Worm (Caenorhabditis elegans) whole organism, L1 larva: ENCODE results near the gene C01C4.2.

Experiments used
- C16A3.4 ChIP-seq: fragments of 150-350 bp; optimal IDR thresholded peaks from 2 replicates; lab custom pipeline; 2014; ENCODE audit warnings: missing biosample characterization, missing genetic modification characterization
- Y116A8C.19 ChIP-seq: sonication (generic microtip); optimal IDR thresholded peaks from 2 replicates; lab custom pipeline; 2016; ENCODE audit warnings: missing compliant biosample characterization, missing genetic modification characterization, borderline replicate concordance
- ama-1 ChIP-seq: fragments of 150-350 bp; optimal IDR thresholded peaks from 2 replicates; lab custom pipeline; 2014
- blmp-1 ChIP-seq: fragments of 150-350 bp; optimal IDR thresholded peaks from 2 replicates; lab custom pipeline; 2014; ENCODE audit warnings: missing biosample characterization, missing genetic modification characterization
- ceh-8 ChIP-seq: fragments of 200-800 bp; sonication (Bioruptor generic); optimal IDR thresholded peaks from 2 replicates; lab custom pipeline; 2018; ENCODE audit warnings: mild to moderate bottlenecking, missing genetic modification characterization, moderate library complexity, missing compliant biosample characterization
- ceh-82 ChIP-seq, 3 experiments: fragments of 150-350 bp in 1 of 3; sonication (generic microtip) in 2 of 3; optimal IDR thresholded peaks; 2 replicates each; lab custom pipeline; 2014 to 2017; ENCODE audit warnings: missing biosample characterization in 3 of 3, missing genetic modification characterization in 3 of 3
- efl-1 ChIP-seq, 4 experiments: fragments of 150-350 bp; optimal IDR thresholded peaks in 3 of 4; peaks in 1 of 4; 1 replicate in 1 of 4; 2 replicates in 3 of 4; lab custom pipeline; 2014; ENCODE audit warnings: missing biosample characterization in 2 of 4, missing genetic modification characterization in 2 of 4, missing genetic modification reagents in 2 of 4
- egl-27 ChIP-seq, 2 experiments: fragments of 150-350 bp in 1 of 2; sonication (generic microtip); optimal IDR thresholded peaks; 3 replicates each; lab custom pipeline; 2017 to 2018; ENCODE audit warnings: missing biosample characterization in 2 of 2, missing genetic modification characterization in 2 of 2, missing genetic modification reagents in 2 of 2
- elt-2 ChIP-seq: sonication (generic microtip); optimal IDR thresholded peaks from 2 replicates; lab custom pipeline; 2016; ENCODE audit warnings: missing genetic modification characterization, mild to moderate bottlenecking, inconsistent platforms, missing compliant biosample characterization, missing genetic modification reagents
- ets-5 ChIP-seq: fragments of 200-800 bp; sonication (Bioruptor generic); IDR thresholded peaks from 2 replicates; pipeline ENCODE4 v1.3.6; 2022; ENCODE audit warnings: missing genetic modification characterization, missing compliant biosample characterization
- fkh-10 ChIP-seq: sonication (generic microtip); optimal IDR thresholded peaks from 2 replicates; lab custom pipeline; 2017; ENCODE audit warnings: missing biosample characterization, missing genetic modification reagents, missing genetic modification characterization
- fkh-4 ChIP-seq: sonication (generic microtip); optimal IDR thresholded peaks from 2 replicates; lab custom pipeline; 2016; ENCODE audit warnings: missing compliant biosample characterization, missing genetic modification characterization, borderline replicate concordance
- fos-1 ChIP-seq: fragments of 150-350 bp; optimal IDR thresholded peaks from 2 replicates; lab custom pipeline; 2014; ENCODE audit warnings: missing biosample characterization, missing genetic modification characterization
- hlh-17 ChIP-seq: fragments of 200-800 bp; sonication (Bioruptor generic); optimal IDR thresholded peaks from 2 replicates; lab custom pipeline; 2018; ENCODE audit warnings: missing genetic modification characterization, mild to moderate bottlenecking, missing compliant biosample characterization, moderate library complexity, borderline replicate concordance
- hpl-2 ChIP-seq: fragments of 150-350 bp; optimal IDR thresholded peaks from 2 replicates; lab custom pipeline; 2014; ENCODE audit warnings: missing biosample characterization, missing genetic modification reagents, missing genetic modification characterization
- jun-1 ChIP-seq: fragments of 150-350 bp; optimal IDR thresholded peaks from 2 replicates; lab custom pipeline; 2014; ENCODE audit warnings: missing biosample characterization, missing genetic modification reagents, missing genetic modification characterization
- lin-15B ChIP-seq: fragments of 150-350 bp; sonication (generic microtip); optimal IDR thresholded peaks from 3 replicates; lab custom pipeline; 2014; ENCODE audit warnings: missing biosample characterization, missing genetic modification characterization
- lin-39 ChIP-seq: fragments of 150-350 bp; optimal IDR thresholded peaks from 2 replicates; lab custom pipeline; 2014; ENCODE audit warnings: missing biosample characterization, missing genetic modification reagents, missing genetic modification characterization
- mef-2 ChIP-seq: fragments of 150-350 bp; optimal IDR thresholded peaks from 2 replicates; lab custom pipeline; 2014; ENCODE audit warnings: missing biosample characterization, missing genetic modification characterization
- nhr-11 ChIP-seq: fragments of 150-350 bp; optimal IDR thresholded peaks from 2 replicates; lab custom pipeline; 2014; ENCODE audit warnings: missing biosample characterization, missing genetic modification characterization
- nhr-12 ChIP-seq: sonication (generic microtip); optimal IDR thresholded peaks from 2 replicates; lab custom pipeline; 2017; ENCODE audit warnings: missing biosample characterization, missing genetic modification characterization
- nhr-19 ChIP-seq: fragments of 200-800 bp; sonication (Bioruptor generic); conservative IDR thresholded peaks from 2 replicates; pipeline ENCODE4 v1.3.6; 2022; ENCODE audit warnings: missing genetic modification characterization, missing compliant biosample characterization
- nhr-20 ChIP-seq: sonication (generic microtip); optimal IDR thresholded peaks from 2 replicates; lab custom pipeline; 2016; ENCODE audit warnings: mild to moderate bottlenecking, missing genetic modification characterization, missing compliant biosample characterization
- nhr-237 ChIP-seq: fragments of 150-350 bp; optimal IDR thresholded peaks from 2 replicates; lab custom pipeline; 2014; ENCODE audit warnings: missing biosample characterization, missing genetic modification characterization
- nhr-28 ChIP-seq: fragments of 150-350 bp; optimal IDR thresholded peaks from 2 replicates; lab custom pipeline; 2014; ENCODE audit warnings: missing biosample characterization, missing genetic modification characterization
- nhr-76 ChIP-seq: sonication (generic microtip); optimal IDR thresholded peaks from 2 replicates; lab custom pipeline; 2017; ENCODE audit warnings: missing biosample characterization, missing genetic modification characterization
- nhr-77 ChIP-seq: fragments of 150-350 bp; optimal IDR thresholded peaks from 2 replicates; lab custom pipeline; 2014; ENCODE audit warnings: missing biosample characterization, missing genetic modification characterization
- pag-3 ChIP-seq: sonication (generic microtip); optimal IDR thresholded peaks from 2 replicates; lab custom pipeline; 2017; ENCODE audit warnings: missing genetic modification characterization, mild to moderate bottlenecking, missing compliant biosample characterization, antibody characterized with exemption, borderline replicate concordance; ENCODE audit not compliant: insufficient read depth
- skn-1 ChIP-seq: fragments of 150-350 bp; optimal IDR thresholded peaks from 2 replicates; lab custom pipeline; 2014; ENCODE audit warnings: missing biosample characterization, missing genetic modification characterization
- sox-4 ChIP-seq: sonication (generic microtip); optimal IDR thresholded peaks from 2 replicates; lab custom pipeline; 2016; ENCODE audit warnings: missing genetic modification characterization, missing compliant biosample characterization
- sup-37 ChIP-seq: fragments of 200-800 bp; sonication (Bioruptor generic); optimal IDR thresholded peaks from 2 replicates; lab custom pipeline; 2018; ENCODE audit warnings: mild to moderate bottlenecking, missing genetic modification characterization, missing compliant biosample characterization
- tbx-2 ChIP-seq: sonication (generic microtip); optimal IDR thresholded peaks from 2 replicates; lab custom pipeline; 2016; ENCODE audit warnings: missing genetic modification characterization, missing compliant biosample characterization
- unc-62 ChIP-seq: fragments of 150-350 bp; optimal IDR thresholded peaks from 2 replicates; lab custom pipeline; 2014; ENCODE audit warnings: missing biosample characterization, missing genetic modification reagents, missing genetic modification characterization
- unc-98 ChIP-seq: fragments of 200-800 bp; sonication (Bioruptor generic); IDR thresholded peaks from 2 replicates; pipeline ENCODE4 v1.3.6; 2022; ENCODE audit warnings: missing genetic modification characterization, missing compliant biosample characterization
- vab-15 ChIP-seq: sonication (generic microtip); optimal IDR thresholded peaks from 2 replicates; lab custom pipeline; 2017; ENCODE audit warnings: missing genotype, mild to moderate bottlenecking, missing genetic modification characterization, missing compliant biosample characterization
- zag-1 ChIP-seq: fragments of 150-350 bp; optimal IDR thresholded peaks from 2 replicates; lab custom pipeline; 2014; ENCODE audit warnings: missing biosample characterization, missing genetic modification characterization
- ztf-11 ChIP-seq, 2 experiments: sonication (generic microtip); optimal IDR thresholded peaks; 2 replicates each; lab custom pipeline; 2016 to 2017; ENCODE audit warnings: missing genetic modification characterization in 2 of 2, missing biosample characterization in 1 of 2, missing compliant biosample characterization in 1 of 2

C01C4.2 gene

DNA sequence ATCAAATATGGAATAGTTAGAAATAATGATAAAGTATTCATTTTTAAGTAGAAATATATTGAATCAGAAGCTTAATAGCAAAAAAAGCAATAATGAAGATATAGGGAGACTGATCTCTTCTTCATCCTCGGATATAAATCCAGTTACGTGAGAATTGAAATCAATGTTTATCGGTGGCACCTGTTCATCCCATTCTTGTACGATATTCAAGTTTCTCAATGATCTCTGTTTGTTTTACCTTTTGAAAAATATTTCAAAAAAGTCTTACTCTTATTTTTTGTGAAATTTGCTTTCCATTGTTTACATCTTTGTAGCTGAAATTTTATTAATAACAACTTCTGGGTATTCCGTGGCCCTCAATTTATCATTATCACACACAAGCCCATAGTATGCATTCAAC lies 43.5 kb downstream of the C01C4.2 start, which contains the start of gene T14G12.12:
T14G12.12 (minus strand) TSS at position 101 of the 400 bp plus-strand sequence.
- TF ChIP-seq sup-37 (GFP tag; lab: Kevin White, UChicago) (no peak), fkh-10 (no peak), nhr-77 (no peak)

DNA sequence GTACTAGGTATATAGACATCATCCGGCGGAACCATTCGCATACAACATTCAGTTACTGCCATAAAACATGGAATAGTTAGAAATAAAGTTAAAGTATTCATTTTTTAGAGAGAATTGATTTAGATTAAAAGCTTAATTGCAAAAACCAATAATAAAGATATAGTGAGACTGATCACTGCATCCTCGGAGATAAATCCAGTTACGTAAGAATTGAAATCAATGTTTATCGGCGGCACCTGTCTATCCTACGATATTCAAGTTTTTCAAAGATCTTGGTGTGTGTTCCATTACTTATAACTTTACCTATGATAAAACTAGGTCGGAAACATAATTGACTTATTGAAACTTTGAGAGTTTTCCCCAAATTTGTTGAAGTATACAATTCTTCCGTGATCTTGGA lies 44.4 kb downstream of the C01C4.2 start, which contains the start of gene T14G12.6:
T14G12.6 (minus strand) TSS at position 101 of the 400 bp plus-strand sequence.
- TF ChIP-seq jun-1 (tag; lab: Kevin White, UChicago) (no peak), sox-4 (no peak), nhr-20 (no peak), skn-1 (no peak), elt-2 (no peak), unc-62 (no peak), ceh-82 (tag; optimal IDR thresholded peaks at IDR 0.05; lab: Kevin White, UChicago) (no peak), nhr-11 (tag; lab: Kevin White, UChicago) (no peak), nhr-12 (tag; lab: Kevin White, UChicago) (no peak), hpl-2 (GFP tag; lab: Kevin White, UChicago) (no peak), nhr-237 (tag; lab: Kevin White, UChicago) (no peak), C16A3.4 (tag; lab: Kevin White, UChicago) (no peak), lin-15B (tag; lab: Kevin White, UChicago) (no peak), mef-2 (tag; lab: Kevin White, UChicago) (no peak), nhr-76 (tag; lab: Kevin White, UChicago) (no peak)

DNA sequence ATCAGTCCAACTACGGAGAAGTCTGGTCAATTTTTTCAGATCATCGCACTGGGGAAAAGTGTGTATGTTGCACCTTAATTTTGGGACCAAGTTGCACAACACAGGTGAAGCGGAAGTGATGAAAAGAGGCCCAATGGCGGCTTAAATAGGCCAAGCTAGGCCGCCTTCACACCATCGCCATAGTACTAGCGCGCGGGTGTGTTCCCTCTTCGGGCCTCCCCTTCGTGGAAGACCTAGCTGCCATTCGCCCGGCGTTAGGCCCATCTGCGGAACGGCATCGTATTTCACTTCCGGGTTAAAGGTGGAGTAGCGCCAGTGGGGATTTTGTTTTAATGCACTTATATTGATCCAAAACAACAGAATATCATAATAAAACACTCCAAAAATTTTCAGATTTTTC lies 44.9 kb downstream of the C01C4.2 start:
- no peak for TF ChIP-seq nhr-12 (tag; lab: Kevin White, UChicago)
- TF ChIP-seq ceh-8 (GFP tag; lab: Kevin White, UChicago): no peak
- TF ChIP-seq tbx-2 (tag; lab: Kevin White, UChicago): no peak
- no peak for TF ChIP-seq vab-15 (tag; lab: Kevin White, UChicago)
- no peak for TF ChIP-seq fkh-10
- TF ChIP-seq nhr-28: no peak
- TF ChIP-seq unc-98 (GFP tag; lab: Robert Waterston, UW): no peak
- no peak for TF ChIP-seq nhr-237 (tag; lab: Kevin White, UChicago)
- TF ChIP-seq ets-5 (GFP tag; lab: Robert Waterston, UW): no peak
- TF ChIP-seq efl-1 (optimal IDR thresholded peaks at IDR 0.05; lab: Kevin White, UChicago): no peak
- no peak for TF ChIP-seq efl-1 (GFP tag; optimal IDR thresholded peaks at IDR 0.05 in 1 of 2; lab: Kevin White, UChicago)
- TF ChIP-seq Y116A8C.19 (tag; lab: Kevin White, UChicago): no peak
- no peak for TF ChIP-seq pag-3 (tag; lab: Kevin White, UChicago)
- TF ChIP-seq egl-27 (tag; optimal IDR thresholded peaks at IDR 0.05; lab: Kevin White, UChicago): no peak
- TF ChIP-seq nhr-19: no peak
- no peak for TF ChIP-seq blmp-1 (tag; lab: Kevin White, UChicago)
- TF ChIP-seq nhr-77: no peak

DNA sequence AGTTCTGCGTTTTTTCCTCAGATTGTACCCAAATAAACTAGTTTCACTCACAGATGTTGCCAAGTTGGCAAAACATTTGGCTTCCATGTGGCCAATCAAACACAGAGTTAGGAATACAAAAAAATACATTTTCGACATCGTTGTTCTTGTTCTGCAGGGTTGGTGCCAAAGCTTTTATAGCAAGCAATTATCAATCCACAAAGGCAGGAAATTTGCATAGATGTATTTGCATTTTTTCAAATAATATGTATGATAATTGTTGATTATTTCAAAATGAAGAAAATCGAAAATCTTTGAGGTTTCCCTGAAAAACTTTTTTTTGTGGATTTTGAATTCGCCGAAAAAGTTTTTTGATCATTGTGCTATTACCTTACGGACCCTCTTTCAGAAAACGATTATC lies 47.5 kb downstream of the C01C4.2 start, which contains the start of gene T14G12.11:
T14G12.11 (minus strand) TSS at position 138 of the 400 bp plus-strand sequence.
- TF ChIP-seq unc-62 (no peak), fkh-4 (tag; lab: Kevin White, UChicago) (no peak), fos-1 (tag; lab: Kevin White, UChicago) (no peak), hlh-17 (GFP tag; lab: Kevin White, UChicago) (no peak), lin-15B (tag; lab: Kevin White, UChicago) (no peak), zag-1 (tag; lab: Kevin White, UChicago) (no peak), fkh-10 (no peak), tbx-2 (tag; lab: Kevin White, UChicago) (no peak), ets-5 (GFP tag; lab: Robert Waterston, UW) (no peak), lin-39 (tag; lab: Kevin White, UChicago) (no peak), nhr-12 (tag; lab: Kevin White, UChicago) (no peak), jun-1 (tag; lab: Kevin White, UChicago) (no peak), ceh-8 (GFP tag; lab: Kevin White, UChicago) (no peak), nhr-28 (no peak), ama-1 (no peak), ztf-11 (tag; optimal IDR thresholded peaks at IDR 0.05; lab: Kevin White, UChicago) (no peak)
